Worm (Caenorhabditis elegans) whole organism, L4 larva: Measurements from ENCODE around the gene acbp-8.
A peak's percentile ranks its signal among the peaks of the same experiment; 100 is the strongest.

Experiments used
- D1046.2 ChIP-seq: fragments of 200-800 bp; sonication (Bioruptor generic); IDR thresholded peaks from 2 replicates; pipeline ENCODE4 v1.3.6; 2022; ENCODE audit warnings: missing genetic modification characterization, missing compliant biosample characterization
- R02D3.7 ChIP-seq: fragments of 150-350 bp; sonication (generic microtip); optimal IDR thresholded peaks from 3 replicates; lab custom pipeline; 2014; ENCODE audit warnings: missing biosample characterization, missing genetic modification characterization
- T26A8.4 ChIP-seq: fragments of 200-800 bp; sonication (Bioruptor generic); IDR thresholded peaks from 2 replicates; pipeline ENCODE4 v1.3.6; 2022; ENCODE audit warnings: missing genetic modification characterization, missing compliant biosample characterization
- Y105C5A.15 ChIP-seq: fragments of 200-800 bp; sonication (Bioruptor generic); IDR thresholded peaks from 2 replicates; pipeline ENCODE4 v1.3.6; 2022; ENCODE audit warnings: missing genetic modification characterization, missing compliant biosample characterization
- Y48G9A.11 ChIP-seq: fragments of 200-800 bp; sonication (Bioruptor generic); IDR thresholded peaks from 2 replicates; pipeline ENCODE4 v1.3.6; 2022; ENCODE audit warnings: missing genetic modification reagents, missing genetic modification characterization, missing compliant biosample characterization
- ZK337.2 ChIP-seq: fragments of 200-800 bp; sonication (Bioruptor generic); IDR thresholded peaks from 2 replicates; pipeline ENCODE4 v1.3.6; 2022; ENCODE audit warnings: missing genetic modification reagents, missing genetic modification characterization, missing compliant biosample characterization
- aly-2 ChIP-seq: sonication (generic microtip); optimal IDR thresholded peaks from 2 replicates; lab custom pipeline; 2018; ENCODE audit warnings: missing biosample characterization, missing genetic modification characterization
- ama-1 ChIP-seq: fragments of 150-350 bp; optimal IDR thresholded peaks from 2 replicates; lab custom pipeline; 2014; ENCODE audit warnings: inconsistent platforms, mixed read lengths
- ceh-20 ChIP-seq: fragments of 200-800 bp; sonication (Bioruptor generic); IDR thresholded peaks from 2 replicates; pipeline ENCODE4 v1.3.6; 2022; ENCODE audit warnings: missing genetic modification reagents, missing genetic modification characterization, missing compliant biosample characterization
- ceh-32 ChIP-seq: sonication (generic microtip); optimal IDR thresholded peaks from 2 replicates; lab custom pipeline; 2016; ENCODE audit warnings: mild to moderate bottlenecking, missing genetic modification characterization, missing compliant biosample characterization; ENCODE audit not compliant: poor library complexity
- ceh-44 ChIP-seq: fragments of 200-800 bp; sonication (Bioruptor generic); IDR thresholded peaks from 2 replicates; pipeline ENCODE4 v1.3.6; 2022; ENCODE audit warnings: missing genetic modification reagents, missing genetic modification characterization, missing compliant biosample characterization
- ceh-82 ChIP-seq: sonication (generic microtip); optimal IDR thresholded peaks from 2 replicates; lab custom pipeline; 2017; ENCODE audit warnings: missing biosample characterization, missing genetic modification characterization
- ces-1 ChIP-seq: fragments of 150-350 bp; sonication (generic microtip); optimal IDR thresholded peaks from 4 replicates; lab custom pipeline; 2014; ENCODE audit warnings: missing biosample characterization, missing genetic modification reagents, missing genetic modification characterization
- ctbp-1 ChIP-seq: fragments of 200-800 bp; sonication (Bioruptor generic); IDR thresholded peaks from 2 replicates; pipeline ENCODE4 v1.3.6; 2022; ENCODE audit warnings: missing genetic modification reagents, missing genetic modification characterization, missing compliant biosample characterization
- daf-12 ChIP-seq: fragments of 150-350 bp; optimal IDR thresholded peaks from 2 replicates; lab custom pipeline; 2014; ENCODE audit warnings: missing biosample characterization, missing genetic modification reagents, missing genetic modification characterization
- dmd-6 ChIP-seq: fragments of 200-800 bp; sonication (Bioruptor generic); IDR thresholded peaks from 2 replicates; pipeline ENCODE4 v1.3.6; 2022; ENCODE audit warnings: missing genetic modification reagents, missing genetic modification characterization, missing compliant biosample characterization
- dmd-8 ChIP-seq: fragments of 200-800 bp; sonication (Bioruptor generic); IDR thresholded peaks from 2 replicates; pipeline ENCODE4 v1.3.6; 2022; ENCODE audit warnings: missing genetic modification characterization, missing compliant biosample characterization
- dmd-9 ChIP-seq: fragments of 200-800 bp; sonication (Bioruptor generic); IDR thresholded peaks from 2 replicates; pipeline ENCODE4 v1.3.6; 2022; ENCODE audit warnings: missing genetic modification reagents, missing genetic modification characterization, missing compliant biosample characterization
- dve-1 ChIP-seq: sonication (generic microtip); optimal IDR thresholded peaks from 2 replicates; lab custom pipeline; 2017; ENCODE audit warnings: antibody characterized with exemption, mild to moderate bottlenecking, missing genetic modification characterization, missing compliant biosample characterization; ENCODE audit not compliant: insufficient read depth
- hlh-30 ChIP-seq: sonication (generic microtip); optimal IDR thresholded peaks from 2 replicates; lab custom pipeline; 2017; ENCODE audit warnings: antibody characterized with exemption, mild to moderate bottlenecking, missing genetic modification characterization, missing compliant biosample characterization; ENCODE audit not compliant: insufficient read depth
- lin-29 ChIP-seq: fragments of 200-800 bp; sonication (Bioruptor generic); IDR thresholded peaks from 2 replicates; pipeline ENCODE4 v1.3.6; 2022; ENCODE audit warnings: missing genetic modification reagents, missing genetic modification characterization, missing compliant biosample characterization
- lin-38 ChIP-seq: fragments of 200-800 bp; sonication (Bioruptor generic); IDR thresholded peaks from 2 replicates; pipeline ENCODE4 v1.3.6; 2022; ENCODE audit warnings: missing genetic modification reagents, missing genetic modification characterization, missing compliant biosample characterization
- lin-39 ChIP-seq: fragments of 150-350 bp; optimal IDR thresholded peaks from 2 replicates; lab custom pipeline; 2014; ENCODE audit warnings: missing biosample characterization, missing genetic modification reagents, missing genetic modification characterization
- lir-3 ChIP-seq: sonication (generic microtip); optimal IDR thresholded peaks from 2 replicates; lab custom pipeline; 2016; ENCODE audit warnings: mild to moderate bottlenecking, missing genetic modification characterization, missing compliant biosample characterization
- lsy-2 ChIP-seq, 2 experiments: fragments of 150-350 bp in 1 of 2; sonication (generic microtip) in 1 of 2; optimal IDR thresholded peaks; 2 replicates each; lab custom pipeline; 2014 to 2017; ENCODE audit warnings: missing biosample characterization in 2 of 2, missing genetic modification characterization in 2 of 2
- madf-9 ChIP-seq: fragments of 200-800 bp; sonication (Bioruptor generic); conservative IDR thresholded peaks from 2 replicates; pipeline ENCODE4 v1.3.6; 2022; ENCODE audit warnings: missing genetic modification reagents, missing genetic modification characterization, missing compliant biosample characterization
- mdt-29 ChIP-seq: fragments of 200-800 bp; sonication (Bioruptor generic); IDR thresholded peaks from 2 replicates; pipeline ENCODE4 v1.3.6; 2022; ENCODE audit warnings: missing genetic modification reagents, missing genetic modification characterization, missing compliant biosample characterization
- mep-1 ChIP-seq: fragments of 150-350 bp; sonication (generic microtip); optimal IDR thresholded peaks from 3 replicates; lab custom pipeline; 2014; ENCODE audit warnings: missing biosample characterization, missing genetic modification characterization
- mes-2 ChIP-seq: sonication (generic microtip); optimal IDR thresholded peaks from 2 replicates; lab custom pipeline; 2016; ENCODE audit warnings: missing genotype, mild to moderate bottlenecking, missing genetic modification characterization, missing compliant biosample characterization; ENCODE audit not compliant: poor library complexity, severe bottlenecking
- nhr-102 ChIP-seq: sonication (generic microtip); optimal IDR thresholded peaks from 2 replicates; lab custom pipeline; 2016; ENCODE audit warnings: mild to moderate bottlenecking, missing genetic modification characterization, moderate library complexity, missing compliant biosample characterization
- nhr-11 ChIP-seq: fragments of 150-350 bp; optimal IDR thresholded peaks from 2 replicates; lab custom pipeline; 2014; ENCODE audit warnings: missing biosample characterization, missing genetic modification characterization
- nhr-111 ChIP-seq: fragments of 200-800 bp; sonication (Bioruptor generic); optimal IDR thresholded peaks from 2 replicates; lab custom pipeline; 2018; ENCODE audit warnings: mild to moderate bottlenecking, missing genetic modification characterization, missing compliant biosample characterization
- nhr-237 ChIP-seq: sonication (generic microtip); optimal IDR thresholded peaks from 2 replicates; lab custom pipeline; 2017; ENCODE audit warnings: missing biosample characterization, missing genetic modification characterization
- nhr-25 ChIP-seq: sonication (generic microtip); optimal IDR thresholded peaks from 2 replicates; lab custom pipeline; 2017; ENCODE audit warnings: missing genetic modification characterization, mild to moderate bottlenecking, missing compliant biosample characterization, antibody characterized with exemption, moderate library complexity, borderline replicate concordance; ENCODE audit not compliant: insufficient read depth
- nhr-28 ChIP-seq: fragments of 150-350 bp; optimal IDR thresholded peaks from 2 replicates; lab custom pipeline; 2014; ENCODE audit warnings: missing biosample characterization, missing genetic modification characterization
- nhr-41 ChIP-seq: fragments of 200-800 bp; sonication (Bioruptor generic); IDR thresholded peaks from 2 replicates; pipeline ENCODE4 v1.3.6; 2022; ENCODE audit warnings: missing genetic modification reagents, missing genetic modification characterization, missing compliant biosample characterization
- nhr-42 ChIP-seq: fragments of 200-800 bp; sonication (Bioruptor generic); IDR thresholded peaks from 2 replicates; pipeline ENCODE4 v1.3.6; 2022; ENCODE audit warnings: missing genetic modification characterization, missing compliant biosample characterization
- rbr-2 ChIP-seq: sonication (generic microtip); optimal IDR thresholded peaks from 2 replicates; lab custom pipeline; 2016; ENCODE audit warnings: missing genotype, missing genetic modification characterization, missing compliant biosample characterization
- sdz-12 ChIP-seq: fragments of 200-800 bp; sonication (Bioruptor generic); optimal IDR thresholded peaks from 2 replicates; lab custom pipeline; 2018; ENCODE audit warnings: mild to moderate bottlenecking, missing genetic modification characterization, missing compliant biosample characterization
- set-16 ChIP-seq: fragments of 200-800 bp; sonication (Bioruptor generic); IDR thresholded peaks from 2 replicates; pipeline ENCODE4 v1.3.6; 2022; ENCODE audit warnings: missing genetic modification reagents, missing genetic modification characterization, missing compliant biosample characterization
- snpc-1.2 ChIP-seq: fragments of 200-800 bp; sonication (Bioruptor generic); IDR thresholded peaks from 2 replicates; pipeline ENCODE4 v1.3.6; 2022; ENCODE audit warnings: missing genetic modification reagents, missing genetic modification characterization, missing compliant biosample characterization
- spr-1 ChIP-seq: sonication (generic microtip); optimal IDR thresholded peaks from 2 replicates; lab custom pipeline; 2016; ENCODE audit warnings: mild to moderate bottlenecking, missing genetic modification characterization, missing compliant biosample characterization
- unc-130 ChIP-seq: sonication (generic microtip); optimal IDR thresholded peaks from 2 replicates; lab custom pipeline; 2016; ENCODE audit warnings: missing genetic modification reagents, missing genetic modification characterization, missing compliant biosample characterization
- unc-39 ChIP-seq: sonication (generic microtip); optimal IDR thresholded peaks from 2 replicates; lab custom pipeline; 2017; ENCODE audit warnings: missing biosample characterization, missing genetic modification characterization
- unc-62 ChIP-seq, 3 experiments: fragments of 150-350 bp in 1 of 3; sonication (generic microtip); optimal IDR thresholded peaks in 2 of 3; peaks in 1 of 3; 1 replicate in 1 of 3; 2 replicates in 2 of 3; lab custom pipeline; 2014 to 2017; ENCODE audit warnings: missing biosample characterization in 3 of 3, missing genetic modification characterization in 3 of 3, missing genetic modification reagents in 3 of 3, missing genotype in 1 of 3
- zfp-3 ChIP-seq: fragments of 200-800 bp; sonication (Bioruptor generic); conservative IDR thresholded peaks from 2 replicates; pipeline ENCODE4 v1.3.6; 2022; ENCODE audit warnings: missing genetic modification reagents, missing genetic modification characterization, missing compliant biosample characterization
- zip-2 ChIP-seq: fragments of 150-350 bp; optimal IDR thresholded peaks from 2 replicates; lab custom pipeline; 2014; ENCODE audit warnings: missing biosample characterization, missing genetic modification characterization

Gene acbp-8

ce11 chrIII:2628690-2629089 lies at the start of gene acbp-8:
TSS of gene acbp-8 (plus strand) at chrIII:2629013.
- TF ChIP-seq ZK337.2 (GFP tag; lab: Robert Waterston, UW) = no peak
- peak; percentile 3 for TF ChIP-seq nhr-28
- TF ChIP-seq, all 104 proteins: peak for 1

ce11 chrIII:2583302-2583701 lies 45.5 kb upstream of the acbp-8 start:
- TF ChIP-seq lin-38 (GFP tag; lab: Robert Waterston, UW) = peak; percentile 56
- TF ChIP-seq set-16 (GFP tag; lab: Robert Waterston, UW) = 0 out of 2 replicates have a peak, but pooled peaks have one; percentile 9
- TF ChIP-seq mdt-29 (GFP tag; lab: Robert Waterston, UW) = 0 out of 2 replicates have a peak, but pooled peaks have one; percentile 20

- no peak for TF ChIP-seq zfp-3 (GFP tag; lab: Robert Waterston, UW)
- TF ChIP-seq D1046.2 (GFP tag; lab: Robert Waterston, UW) = no peak
- TF ChIP-seq R02D3.7 (tag; lab: Kevin White, UChicago) = no peak
- no peak for TF ChIP-seq daf-12 (tag; lab: Kevin White, UChicago)
- TF ChIP-seq lsy-2 (tag; optimal IDR thresholded peaks at IDR 0.05; lab: Kevin White, UChicago) = no peak
- TF ChIP-seq nhr-41 = no peak
- no peak for TF ChIP-seq Y48G9A.11
- no peak for TF ChIP-seq ctbp-1 (GFP tag; lab: Robert Waterston, UW)
- no peak for TF ChIP-seq ceh-82 (tag; lab: Kevin White, UChicago)
- TF ChIP-seq madf-9 (GFP tag; lab: Robert Waterston, UW) = no peak
- no peak for TF ChIP-seq spr-1 (tag; lab: Kevin White, UChicago)
- TF ChIP-seq snpc-1.2 (GFP tag; lab: Robert Waterston, UW) = no peak
- TF ChIP-seq T26A8.4 (GFP tag; lab: Robert Waterston, UW) = no peak
- TF ChIP-seq zip-2 (tag; lab: Kevin White, UChicago) = no peak
- no peak for TF ChIP-seq ceh-32 (tag; lab: Kevin White, UChicago)
- TF ChIP-seq dmd-8 (GFP tag; lab: Robert Waterston, UW) = no peak
- TF ChIP-seq mes-2 (tag; lab: Kevin White, UChicago) = peak; percentile 15
- TF ChIP-seq nhr-102 = no peak
- TF ChIP-seq lin-39 (tag; lab: Kevin White, UChicago) = no peak
- no peak for TF ChIP-seq unc-62 (GFP tag; optimal IDR thresholded peaks at IDR 0.05 in 1 of 2; lab: Kevin White, UChicago)
- TF ChIP-seq unc-62 (tag; optimal IDR thresholded peaks at IDR 0.05; lab: Kevin White, UChicago) = no peak
- TF ChIP-seq dmd-9 = no peak
- TF ChIP-seq nhr-111 = no peak
- no peak for TF ChIP-seq ama-1
- no peak for TF ChIP-seq lin-29 (GFP tag; lab: Robert Waterston, UW)
- TF ChIP-seq nhr-42 (GFP tag; lab: Robert Waterston, UW) = no peak
- TF ChIP-seq unc-39 (tag; lab: Kevin White, UChicago) = no peak
- TF ChIP-seq sdz-12 (GFP tag; lab: Kevin White, UChicago) = no peak
- TF ChIP-seq dve-1 (tag; lab: Kevin White, UChicago) = peak; percentile 37
- TF ChIP-seq ceh-20 (GFP tag; lab: Robert Waterston, UW) = no peak
- TF ChIP-seq ces-1 (GFP tag; lab: Kevin White, UChicago) = no peak
- no peak for TF ChIP-seq hlh-30
- TF ChIP-seq rbr-2 (tag; lab: Kevin White, UChicago) = no peak
- no peak for TF ChIP-seq nhr-11
- no peak for TF ChIP-seq ceh-44 (GFP tag; lab: Robert Waterston, UW)
- no peak for TF ChIP-seq nhr-237 (tag; lab: Kevin White, UChicago)
- TF ChIP-seq unc-130 = no peak
- no peak for TF ChIP-seq mep-1 (tag; lab: Kevin White, UChicago)
- no peak for TF ChIP-seq Y105C5A.15 (GFP tag; lab: Robert Waterston, UW)
- no peak for TF ChIP-seq aly-2 (tag; lab: Kevin White, UChicago)
- peak; percentile 73 for TF ChIP-seq nhr-28
- TF ChIP-seq lir-3 (tag; lab: Kevin White, UChicago) = no peak
- no peak for TF ChIP-seq nhr-25 (tag; lab: Kevin White, UChicago)
- TF ChIP-seq dmd-6 (GFP tag; lab: Robert Waterston, UW) = peak; percentile 40; the same call in 1 of the 2 replicates
Measured at ce11 chrIII:2586193-2586592, 42.6 kb upstream of the acbp-8 start, which contains the start of gene gpa-17. TSS of gene gpa-17 (plus strand) at chrIII:2586555.
